Worm (Caenorhabditis elegans) whole organism, L2 larva: Measurements from ENCODE around the gene fbxb-40.
"Not testable (repeated sequence)": the region's sequence is repeated elsewhere in the genome, so short reads cannot be mapped to it uniquely, and the experiment has no call there.

Experiments
- R02D3.7 ChIP-seq: fragments of 150-350 bp; optimal IDR thresholded peaks from 2 replicates; lab custom pipeline; 2014; ENCODE audit warnings: missing biosample characterization, missing genetic modification characterization
- egl-27 ChIP-seq: sonication (generic microtip); optimal IDR thresholded peaks from 3 replicates; lab custom pipeline; 2017; ENCODE audit warnings: missing biosample characterization, missing genetic modification reagents, missing genetic modification characterization
- elt-3 ChIP-seq: sonication (generic microtip); optimal IDR thresholded peaks from 2 replicates; lab custom pipeline; 2017; ENCODE audit warnings: missing biosample characterization, missing genetic modification characterization
- gmeb-1 ChIP-seq: fragments of 150-350 bp; optimal IDR thresholded peaks from 2 replicates; lab custom pipeline; 2014; ENCODE audit warnings: missing biosample characterization, missing genetic modification characterization
- lin-13 ChIP-seq: fragments of 150-350 bp; optimal IDR thresholded peaks from 2 replicates; lab custom pipeline; 2014; ENCODE audit warnings: missing biosample characterization, missing genetic modification reagents, missing genetic modification characterization
- lin-39 ChIP-seq: fragments of 150-350 bp; optimal IDR thresholded peaks from 2 replicates; lab custom pipeline; 2014; ENCODE audit warnings: missing biosample characterization, missing genetic modification reagents, missing genetic modification characterization
- skn-1 ChIP-seq: sonication (generic microtip); optimal IDR thresholded peaks from 2 replicates; lab custom pipeline; 2017; ENCODE audit warnings: missing biosample characterization, missing genetic modification characterization
- zag-1 ChIP-seq: fragments of 150-350 bp; optimal IDR thresholded peaks from 2 replicates; lab custom pipeline; 2014; ENCODE audit warnings: missing biosample characterization, missing genetic modification characterization

DNA sequence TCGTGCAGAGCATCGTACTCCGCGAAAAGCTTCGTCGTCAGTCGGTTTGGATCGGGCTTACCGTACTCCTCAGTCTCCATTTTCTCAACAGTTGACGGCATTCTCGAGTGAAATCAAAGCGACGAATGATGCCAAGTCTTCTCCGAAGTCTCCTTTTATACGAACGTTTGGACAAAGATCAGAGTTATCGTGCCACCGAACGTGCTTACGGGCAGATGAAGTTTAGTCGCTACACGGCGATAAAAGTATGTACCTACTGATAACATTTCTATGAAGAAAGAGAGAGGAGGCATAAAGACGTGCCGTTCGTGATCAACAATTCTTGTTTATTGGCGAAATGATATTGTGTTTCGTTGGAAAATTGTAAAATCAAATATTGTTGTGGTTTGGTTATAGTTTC lies 43.4 kb downstream of the fbxb-40 start, which contains the start of gene F45D11.14:
- TF ChIP-seq skn-1 (tag; lab: Kevin White, UChicago); lin-13 (GFP tag; lab: Kevin White, UChicago); zag-1 (tag; lab: Kevin White, UChicago); R02D3.7 (tag; lab: Kevin White, UChicago); elt-3 (tag; lab: Kevin White, UChicago); lin-39 (tag; lab: Kevin White, UChicago); egl-27 (tag; lab: Kevin White, UChicago); gmeb-1 (tag; lab: Kevin White, UChicago): not testable (repeated sequence)
